Fruit fly (Drosophila melanogaster): Measurements from ENCODE around the gene Ibf1.

The Ibf1 gene

DNA sequence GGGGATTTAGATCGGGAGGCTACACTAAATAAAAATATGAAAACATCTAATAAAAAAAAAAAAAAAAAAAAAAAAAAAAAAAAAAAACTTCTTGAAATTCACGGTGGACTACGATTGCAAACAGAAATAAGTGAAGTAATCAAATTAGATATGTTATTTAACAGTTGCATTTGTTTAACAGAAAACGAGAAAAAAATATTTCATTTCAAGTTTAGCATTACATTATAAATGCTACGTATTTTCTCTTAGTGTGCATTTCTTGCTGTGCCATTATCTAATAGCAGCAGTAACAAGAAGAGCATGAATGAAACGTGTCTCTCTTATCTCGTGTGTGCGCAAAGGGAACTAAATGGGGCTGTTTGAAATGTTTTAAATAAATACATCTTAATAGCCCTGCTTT lies 34.0 kb upstream of the Ibf1 start (continued):
- TF ChIP-seq CG2678 (tag; optimal IDR thresholded peaks at IDR 0.05) (peak; percentile 65), Six4 (GFP tag; optimal IDR thresholded peaks at IDR 0.05) (peak; percentile 38), chinmo (GFP tag; IDR thresholded peaks at IDR 0.05; ENCODE audit: partially characterized antibody) (no peak), CTCF (GFP tag; optimal IDR thresholded peaks at IDR 0.05) (no peak), CG1832 (GFP tag; optimal IDR thresholded peaks at IDR 0.05) (no peak), Rfx (GFP tag; IDR thresholded peaks at IDR 0.05) (peak; percentile 65), Dll (GFP tag; IDR thresholded peaks at IDR 0.05; ENCODE audit: partially characterized antibody) (no peak), CG2199 (GFP tag; IDR thresholded peaks at IDR 0.05) (no peak), PHDP (tag; optimal IDR thresholded peaks at IDR 0.05) (peak; percentile 76), fru (optimal IDR thresholded peaks at IDR 0.05) (no peak), CG7745 (tag; optimal IDR thresholded peaks at IDR 0.05) (no peak), CG9215 (GFP tag; IDR thresholded peaks at IDR 0.05) (no peak), cwo (GFP tag; optimal IDR thresholded peaks at IDR 0.05) (peak; percentile 74), gfzf (GFP tag; optimal IDR thresholded peaks at IDR 0.05) (no peak), croc (GFP tag; conservative IDR thresholded peaks at IDR 0.05) (peak; percentile 50; the same call in 2 of the 3 replicates), CG10209 (GFP tag; optimal IDR thresholded peaks at IDR 0.05) (peak; percentile 59), dmrt11E (tag; optimal IDR thresholded peaks at IDR 0.05) (peak; percentile 61), CG12236 (GFP tag; optimal IDR thresholded peaks at IDR 0.05) (peak; percentile 31), bowl (GFP tag; IDR thresholded peaks at IDR 0.05) (no peak), Lhr (GFP tag; optimal IDR thresholded peaks at IDR 0.05) (no peak), cato (GFP tag; optimal IDR thresholded peaks at IDR 0.05; ENCODE audit: borderline replicate concordance) (peak; percentile 45), Max (GFP tag; optimal IDR thresholded peaks at IDR 0.05) (peak; percentile 61), CG3838 (GFP tag; optimal IDR thresholded peaks at IDR 0.05) (peak; percentile 49), eyg (GFP tag; optimal IDR thresholded peaks at IDR 0.05) (no peak), pita (GFP tag; optimal IDR thresholded peaks at IDR 0.05) (no peak), pros (GFP tag; optimal IDR thresholded peaks at IDR 0.05) (no peak), sr (GFP tag; IDR thresholded peaks at IDR 0.05) (no peak), Sox102F (GFP tag; optimal IDR thresholded peaks at IDR 0.05) (peak; percentile 87), CG16815 (GFP tag; optimal IDR thresholded peaks at IDR 0.05) (no peak), CG17912 (GFP tag; optimal IDR thresholded peaks at IDR 0.05) (no peak), phol (tag; optimal IDR thresholded peaks at IDR 0.05) (peak; percentile 69), CG30431 (GFP tag; optimal IDR thresholded peaks at IDR 0.05) (peak; percentile 22), toy (GFP tag; IDR thresholded peaks at IDR 0.05) (no peak), CG1647 (GFP tag; optimal IDR thresholded peaks at IDR 0.05) (no peak), CG18764 (GFP tag; optimal IDR thresholded peaks at IDR 0.05) (peak; percentile 51), cg (GFP tag; optimal IDR thresholded peaks at IDR 0.05) (no peak), CG14667 (GFP tag; IDR thresholded peaks at IDR 0.05) (peak; percentile 61; the same call in 1 of the 2 replicates), Elba2 (GFP tag; optimal IDR thresholded peaks at IDR 0.05) (no peak), CG13775 (GFP tag; optimal IDR thresholded peaks at IDR 0.05) (peak; percentile 32), otp (GFP tag; IDR thresholded peaks at IDR 0.05) (peak; percentile 55; the same call in 2 of the 3 replicates), Dip3 (GFP tag; optimal IDR thresholded peaks at IDR 0.05) (peak; percentile 3), CG12155 (GFP tag; optimal IDR thresholded peaks at IDR 0.05) (peak; percentile 54), bigmax (GFP tag; optimal IDR thresholded peaks at IDR 0.05) (no peak), Optix (GFP tag; IDR thresholded peaks at IDR 0.05) (no peak), Poxn (GFP tag; IDR thresholded peaks at IDR 0.05) (no peak), CG11504 (tag; optimal IDR thresholded peaks at IDR 0.05) (peak; percentile 83), CG12744 (GFP tag; optimal IDR thresholded peaks at IDR 0.05) (peak; percentile 12), MESR4 (GFP tag; optimal IDR thresholded peaks at IDR 0.05) (no peak), tx (GFP tag; optimal IDR thresholded peaks at IDR 0.05) (peak; percentile 23), bab2 (GFP tag; optimal IDR thresholded peaks at IDR 0.05) (peak; percentile 44), hkb (optimal IDR thresholded peaks at IDR 0.05) (no peak), hkb (GFP tag; IDR thresholded peaks at IDR 0.05) (peak; percentile 82)
